Worm (Caenorhabditis elegans) whole organism, young adult: ENCODE results near the gene hlh-33.

Experiments
- F23B12.7 ChIP-seq: sonication (generic microtip); optimal IDR thresholded peaks from 2 replicates; lab custom pipeline; 2017; ENCODE audit warnings: missing genetic modification characterization, mild to moderate bottlenecking, missing compliant biosample characterization, antibody characterized with exemption, moderate library complexity; ENCODE audit not compliant: insufficient read depth
- ztf-18 ChIP-seq: sonication (generic microtip); optimal IDR thresholded peaks from 2 replicates; lab custom pipeline; 2016; ENCODE audit warnings: missing genotype, mild to moderate bottlenecking, missing genetic modification characterization, missing compliant biosample characterization

DNA sequence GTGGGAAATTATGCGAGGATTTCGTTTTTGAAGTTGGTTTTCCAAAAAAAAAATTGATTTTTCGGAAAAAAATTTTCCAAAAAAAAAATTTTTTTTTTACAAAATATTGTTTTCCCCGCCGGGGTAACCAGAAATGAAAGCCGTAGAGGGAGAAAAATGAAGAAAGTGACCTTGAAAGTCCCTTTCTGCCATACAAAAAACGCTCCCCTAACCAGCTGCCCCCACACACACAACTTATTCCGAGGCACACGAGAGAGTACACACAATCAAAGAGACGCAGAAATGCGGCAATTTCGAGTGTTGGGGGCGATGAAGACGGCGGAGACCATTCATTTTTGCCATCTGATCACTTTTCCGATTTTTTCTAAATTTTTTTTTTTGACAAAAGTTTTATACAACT lies 1.2 kb upstream of the hlh-33 start:
- no peak for TF ChIP-seq F23B12.7 (tag; lab: Kevin White, UChicago)
- TF ChIP-seq ztf-18 (tag; lab: Kevin White, UChicago) = no peak
